Worm (Caenorhabditis elegans) whole organism, early embryonic: Measurements from ENCODE around the gene T23B7.3.

Experiments
- B0310.2 ChIP-seq: sonication (generic microtip); optimal IDR thresholded peaks from 2 replicates; lab custom pipeline; 2016; ENCODE audit warnings: mild to moderate bottlenecking, missing genetic modification characterization, missing compliant biosample characterization
- F13C5.2 ChIP-seq: sonication (generic microtip); optimal IDR thresholded peaks from 2 replicates; lab custom pipeline; 2017; ENCODE audit warnings: mild to moderate bottlenecking, missing genetic modification characterization, inconsistent platforms, missing compliant biosample characterization
- ama-1 ChIP-seq: fragments of 150-350 bp; optimal IDR thresholded peaks from 2 replicates; lab custom pipeline; 2014
- ceh-13 ChIP-seq: fragments of 200-800 bp; sonication (Bioruptor generic); optimal IDR thresholded peaks from 2 replicates; lab custom pipeline; 2018; ENCODE audit warnings: mild to moderate bottlenecking, missing genetic modification characterization, missing compliant biosample characterization
- ceh-36 ChIP-seq: sonication (generic microtip); optimal IDR thresholded peaks from 2 replicates; lab custom pipeline; 2016; ENCODE audit warnings: missing genetic modification characterization, inconsistent platforms, missing compliant biosample characterization
- ets-7 ChIP-seq: sonication (generic microtip); optimal IDR thresholded peaks from 2 replicates; lab custom pipeline; 2016; ENCODE audit warnings: missing genotype, missing genetic modification characterization, missing compliant biosample characterization
- flt-1 ChIP-seq: fragments of 200-800 bp; sonication (Bioruptor generic); IDR thresholded peaks from 2 replicates; pipeline ENCODE4 v1.3.6; 2022; ENCODE audit warnings: missing genetic modification characterization, missing compliant biosample characterization
- hmbx-1 ChIP-seq: sonication (generic microtip); optimal IDR thresholded peaks from 2 replicates; lab custom pipeline; 2016; ENCODE audit warnings: mild to moderate bottlenecking, missing genetic modification characterization, missing compliant biosample characterization
- hnd-1 ChIP-seq: sonication (generic microtip); optimal IDR thresholded peaks from 2 replicates; lab custom pipeline; 2016; ENCODE audit warnings: missing genetic modification characterization, missing compliant biosample characterization
- sea-1 ChIP-seq: fragments of 200-800 bp; sonication (Bioruptor generic); conservative IDR thresholded peaks from 2 replicates; pipeline ENCODE4 v1.3.6; 2022; ENCODE audit warnings: missing genetic modification characterization, missing compliant biosample characterization
- tbx-11 ChIP-seq: fragments of 200-800 bp; sonication (Bioruptor generic); IDR thresholded peaks from 2 replicates; pipeline ENCODE4 v1.3.6; 2022; ENCODE audit warnings: missing genetic modification characterization, missing compliant biosample characterization
- tra-4 ChIP-seq: sonication (generic microtip); optimal IDR thresholded peaks from 2 replicates; lab custom pipeline; 2017; ENCODE audit warnings: missing genetic modification characterization, missing compliant biosample characterization

DNA sequence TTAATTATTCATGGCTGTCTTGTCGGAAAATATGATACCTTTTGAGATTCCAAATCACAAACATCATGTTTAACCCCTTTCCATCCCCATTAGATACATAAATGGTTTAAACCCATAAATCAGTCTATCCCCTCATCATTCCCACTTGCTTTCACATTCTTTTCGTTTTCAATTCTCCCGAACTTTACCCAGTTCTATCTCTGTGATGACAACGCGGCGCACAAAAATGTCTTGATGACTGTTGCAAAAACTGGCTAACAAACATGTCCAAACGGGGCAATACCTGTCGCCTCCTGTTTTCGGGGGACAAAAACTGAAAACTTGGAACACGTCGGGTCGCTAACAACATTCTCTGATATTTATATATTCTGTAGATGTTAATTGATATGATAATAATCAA, 16.1 kb downstream of the T23B7.3 start:
- no peak for TF ChIP-seq ets-7 (tag; lab: Kevin White, UChicago)
- no peak for TF ChIP-seq ama-1
- TF ChIP-seq sea-1 (GFP tag; lab: Robert Waterston, UW), result no peak
- no peak for TF ChIP-seq ceh-13 (GFP tag; lab: Kevin White, UChicago)
- TF ChIP-seq hnd-1, result no peak
- no peak for TF ChIP-seq tra-4 (tag; lab: Kevin White, UChicago)
- TF ChIP-seq tbx-11, result no peak
- no peak for TF ChIP-seq flt-1 (GFP tag; lab: Robert Waterston, UW)
- no peak for TF ChIP-seq ceh-36 (tag; lab: Kevin White, UChicago)
- TF ChIP-seq B0310.2, result no peak
- no peak for TF ChIP-seq F13C5.2 (tag; lab: Kevin White, UChicago)
- no peak for TF ChIP-seq hmbx-1 (tag; lab: Kevin White, UChicago)
